Worm (Caenorhabditis elegans) whole organism, young adult: ENCODE results near the gene Y66H1A.5.

Experiments used
- B0035.1 ChIP-seq: sonication (generic microtip); optimal IDR thresholded peaks from 2 replicates; lab custom pipeline; 2016; ENCODE audit warnings: missing genetic modification characterization, mild to moderate bottlenecking, missing compliant biosample characterization, missing genotype, missing genetic modification reagents
- B0336.3 ChIP-seq: fragments of 200-800 bp; sonication (Bioruptor generic); IDR thresholded peaks from 2 replicates; pipeline ENCODE4 v1.3.6; 2022; ENCODE audit warnings: missing genetic modification characterization, missing compliant biosample characterization
- D2030.7 ChIP-seq: fragments of 200-800 bp; sonication (Bioruptor generic); IDR thresholded peaks from 2 replicates; pipeline ENCODE4 v1.3.6; 2022; ENCODE audit warnings: missing genetic modification reagents, missing genetic modification characterization, missing compliant biosample characterization
- F22D6.2 ChIP-seq: sonication (generic microtip); optimal IDR thresholded peaks from 2 replicates; lab custom pipeline; 2016; ENCODE audit warnings: mild to moderate bottlenecking, missing genetic modification characterization, missing compliant biosample characterization
- F37B4.10 ChIP-seq: fragments of 200-800 bp; sonication (Bioruptor generic); IDR thresholded peaks from 2 replicates; pipeline ENCODE4 v1.3.6; 2022; ENCODE audit warnings: missing genetic modification characterization, missing compliant biosample characterization
- F57C9.4 ChIP-seq: sonication (generic microtip); optimal IDR thresholded peaks from 2 replicates; lab custom pipeline; 2017; ENCODE audit warnings: mild to moderate bottlenecking, missing genetic modification characterization, missing compliant biosample characterization
- T26A5.8 ChIP-seq: sonication (generic microtip); optimal IDR thresholded peaks from 2 replicates; lab custom pipeline; 2016; ENCODE audit warnings: missing genetic modification characterization, missing compliant biosample characterization
- Y79H2A.3 ChIP-seq: fragments of 200-800 bp; sonication (Bioruptor generic); conservative IDR thresholded peaks from 2 replicates; pipeline ENCODE4 v1.3.6; 2022; ENCODE audit warnings: missing genetic modification reagents, missing genetic modification characterization, missing compliant biosample characterization
- Y95B8A.8 ChIP-seq: fragments of 200-800 bp; sonication (Bioruptor generic); IDR thresholded peaks from 2 replicates; pipeline ENCODE4 v1.3.6; 2022; ENCODE audit warnings: missing genetic modification reagents, missing genetic modification characterization, missing compliant biosample characterization
- ZK185.1 ChIP-seq: sonication (generic microtip); optimal IDR thresholded peaks from 2 replicates; lab custom pipeline; 2016; ENCODE audit warnings: mild to moderate bottlenecking, missing genetic modification characterization, missing compliant biosample characterization; ENCODE audit not compliant: poor library complexity, severe bottlenecking
- akir-1 ChIP-seq: fragments of 200-800 bp; sonication (Bioruptor generic); optimal IDR thresholded peaks from 2 replicates; lab custom pipeline; 2018; ENCODE audit warnings: mild to moderate bottlenecking, missing genetic modification characterization, moderate library complexity, missing compliant biosample characterization
- bed-2 ChIP-seq: fragments of 200-800 bp; sonication (Bioruptor generic); IDR thresholded peaks from 2 replicates; pipeline ENCODE4 v1.3.6; 2022; ENCODE audit warnings: missing genetic modification reagents, missing genetic modification characterization, missing compliant biosample characterization
- ccch-3 ChIP-seq: fragments of 200-800 bp; sonication (Bioruptor generic); optimal IDR thresholded peaks from 2 replicates; lab custom pipeline; 2018; ENCODE audit warnings: mild to moderate bottlenecking, missing genetic modification characterization, missing compliant biosample characterization
- cebp-2 ChIP-seq: fragments of 200-800 bp; sonication (Bioruptor generic); IDR thresholded peaks from 2 replicates; pipeline ENCODE4 v1.3.6; 2022; ENCODE audit warnings: missing genetic modification characterization, missing compliant biosample characterization
- ceh-100 ChIP-seq: fragments of 200-800 bp; sonication (Bioruptor generic); IDR thresholded peaks from 2 replicates; pipeline ENCODE4 v1.3.6; 2022; ENCODE audit warnings: missing genetic modification reagents, missing genetic modification characterization, missing compliant biosample characterization
- ceh-58 ChIP-seq: fragments of 200-800 bp; sonication (Bioruptor generic); IDR thresholded peaks from 2 replicates; pipeline ENCODE4 v1.3.6; 2022; ENCODE audit warnings: missing genetic modification characterization, missing compliant biosample characterization
- chd-7 ChIP-seq: sonication (generic microtip); optimal IDR thresholded peaks from 2 replicates; lab custom pipeline; 2016; ENCODE audit warnings: mild to moderate bottlenecking, missing genetic modification characterization, moderate library complexity, missing compliant biosample characterization
- die-1 ChIP-seq: sonication (generic microtip); optimal IDR thresholded peaks from 2 replicates; lab custom pipeline; 2016; ENCODE audit warnings: missing genotype, mild to moderate bottlenecking, missing genetic modification characterization, missing compliant biosample characterization
- dox-1 ChIP-seq: fragments of 200-800 bp; sonication (Bioruptor generic); IDR thresholded peaks from 2 replicates; pipeline ENCODE4 v1.3.6; 2022; ENCODE audit warnings: missing genetic modification reagents, missing genetic modification characterization, missing compliant biosample characterization
- dpff-1 ChIP-seq: sonication (generic microtip); optimal IDR thresholded peaks from 2 replicates; lab custom pipeline; 2017; ENCODE audit warnings: mild to moderate bottlenecking, missing genetic modification characterization, missing compliant biosample characterization
- egrh-3 ChIP-seq: fragments of 200-800 bp; sonication (Bioruptor generic); IDR thresholded peaks from 2 replicates; pipeline ENCODE4 v1.3.6; 2022; ENCODE audit warnings: missing genetic modification reagents, missing genetic modification characterization, missing compliant biosample characterization
- hmg-20 ChIP-seq: fragments of 200-800 bp; sonication (Bioruptor generic); IDR thresholded peaks from 2 replicates; pipeline ENCODE4 v1.3.6; 2022; ENCODE audit warnings: missing genetic modification reagents, missing genetic modification characterization, missing compliant biosample characterization
- hrde-1 ChIP-seq: sonication (generic microtip); optimal IDR thresholded peaks from 2 replicates; lab custom pipeline; 2016; ENCODE audit warnings: missing genetic modification characterization, mild to moderate bottlenecking, missing compliant biosample characterization, moderate library complexity, missing genotype, missing genetic modification reagents, borderline replicate concordance
- hsf-1 ChIP-seq: fragments of 200-800 bp; sonication (Bioruptor generic); IDR thresholded peaks from 2 replicates; pipeline ENCODE4 v1.3.6; 2022; ENCODE audit warnings: missing genetic modification reagents, missing genetic modification characterization, missing compliant biosample characterization
- let-526 ChIP-seq: fragments of 200-800 bp; sonication (Bioruptor generic); IDR thresholded peaks from 2 replicates; pipeline ENCODE4 v1.3.6; 2022; ENCODE audit warnings: missing genetic modification reagents, missing genetic modification characterization, missing compliant biosample characterization
- lir-1 ChIP-seq: fragments of 200-800 bp; sonication (Bioruptor generic); conservative IDR thresholded peaks from 2 replicates; pipeline ENCODE4 v1.3.6; 2022; ENCODE audit warnings: missing genetic modification reagents, missing genetic modification characterization, missing compliant biosample characterization
- lsl-1 ChIP-seq: fragments of 200-800 bp; sonication (Bioruptor generic); optimal IDR thresholded peaks from 2 replicates; lab custom pipeline; 2018; ENCODE audit warnings: mild to moderate bottlenecking, missing genetic modification characterization, moderate library complexity, missing compliant biosample characterization
- madf-3 ChIP-seq: fragments of 200-800 bp; sonication (Bioruptor generic); IDR thresholded peaks from 2 replicates; pipeline ENCODE4 v1.3.6; 2022; ENCODE audit warnings: missing genetic modification reagents, missing genetic modification characterization, missing compliant biosample characterization
- madf-6 ChIP-seq: fragments of 200-800 bp; sonication (Bioruptor generic); IDR thresholded peaks from 2 replicates; pipeline ENCODE4 v1.3.6; 2022; ENCODE audit warnings: missing genetic modification reagents, missing genetic modification characterization, missing compliant biosample characterization
- mcd-1 ChIP-seq: fragments of 200-800 bp; sonication (Bioruptor generic); IDR thresholded peaks from 2 replicates; pipeline ENCODE4 v1.3.6; 2022; ENCODE audit warnings: missing genetic modification reagents, missing genetic modification characterization, missing compliant biosample characterization
- nfya-1 ChIP-seq: sonication (generic microtip); optimal IDR thresholded peaks from 2 replicates; lab custom pipeline; 2017; ENCODE audit warnings: antibody characterized with exemption, missing compliant biosample characterization, missing genetic modification characterization, borderline replicate concordance; ENCODE audit not compliant: insufficient read depth
- nfya-2 ChIP-seq: fragments of 200-800 bp; sonication (Bioruptor generic); IDR thresholded peaks from 2 replicates; pipeline ENCODE4 v1.3.6; 2022; ENCODE audit warnings: missing genetic modification reagents, missing genetic modification characterization, missing compliant biosample characterization
- nhr-179 ChIP-seq: sonication (generic microtip); optimal IDR thresholded peaks from 2 replicates; lab custom pipeline; 2016; ENCODE audit warnings: mild to moderate bottlenecking, missing genetic modification characterization, missing compliant biosample characterization
- nhr-90 ChIP-seq: sonication (generic microtip); optimal IDR thresholded peaks from 2 replicates; lab custom pipeline; 2016; ENCODE audit warnings: missing genotype, mild to moderate bottlenecking, missing genetic modification characterization, missing compliant biosample characterization
- pbrm-1 ChIP-seq: fragments of 200-800 bp; sonication (Bioruptor generic); IDR thresholded peaks from 2 replicates; pipeline ENCODE4 v1.3.6; 2022; ENCODE audit warnings: missing genetic modification reagents, missing genetic modification characterization, missing compliant biosample characterization
- rcor-1 ChIP-seq: fragments of 200-800 bp; sonication (Bioruptor generic); IDR thresholded peaks from 2 replicates; pipeline ENCODE4 v1.3.6; 2022; ENCODE audit warnings: missing genetic modification reagents, missing genetic modification characterization, missing compliant biosample characterization
- snpc-3.4 ChIP-seq: sonication (generic microtip); optimal IDR thresholded peaks from 2 replicates; lab custom pipeline; 2017; ENCODE audit warnings: missing genetic modification characterization, mild to moderate bottlenecking, missing compliant biosample characterization, antibody characterized with exemption, moderate library complexity, missing genotype, missing genetic modification reagents
- somi-1 ChIP-seq: fragments of 200-800 bp; sonication (Bioruptor generic); optimal IDR thresholded peaks from 2 replicates; lab custom pipeline; 2018; ENCODE audit warnings: mild to moderate bottlenecking, missing genetic modification characterization, missing compliant biosample characterization
- unc-130 ChIP-seq: sonication (generic microtip); optimal IDR thresholded peaks from 2 replicates; lab custom pipeline; 2016; ENCODE audit warnings: missing genetic modification reagents, missing genetic modification characterization, missing compliant biosample characterization
- xnd-1 ChIP-seq: sonication (generic microtip); optimal IDR thresholded peaks from 2 replicates; lab custom pipeline; 2016; ENCODE audit warnings: missing genotype, missing genetic modification reagents, missing genetic modification characterization, missing compliant biosample characterization
- zim-3 ChIP-seq: sonication (generic microtip); optimal IDR thresholded peaks from 2 replicates; lab custom pipeline; 2017; ENCODE audit warnings: mild to moderate bottlenecking, missing genetic modification characterization, moderate library complexity, missing compliant biosample characterization
- ztf-22 ChIP-seq: fragments of 200-800 bp; sonication (Bioruptor generic); optimal IDR thresholded peaks from 2 replicates; lab custom pipeline; 2018; ENCODE audit warnings: mild to moderate bottlenecking, missing genetic modification characterization, moderate library complexity, missing compliant biosample characterization
- ztf-26 ChIP-seq: sonication (generic microtip); optimal IDR thresholded peaks from 2 replicates; lab custom pipeline; 2017; ENCODE audit warnings: missing genetic modification characterization, missing compliant biosample characterization
- ztf-28 ChIP-seq: fragments of 200-800 bp; sonication (Bioruptor generic); IDR thresholded peaks from 2 replicates; pipeline ENCODE4 v1.3.6; 2022; ENCODE audit warnings: missing genetic modification reagents, missing genetic modification characterization, missing compliant biosample characterization
- ztf-3 ChIP-seq: fragments of 200-800 bp; sonication (Bioruptor generic); optimal IDR thresholded peaks from 2 replicates; lab custom pipeline; 2018; ENCODE audit warnings: mild to moderate bottlenecking, missing genetic modification characterization, missing compliant biosample characterization

Gene Y66H1A.5

DNA sequence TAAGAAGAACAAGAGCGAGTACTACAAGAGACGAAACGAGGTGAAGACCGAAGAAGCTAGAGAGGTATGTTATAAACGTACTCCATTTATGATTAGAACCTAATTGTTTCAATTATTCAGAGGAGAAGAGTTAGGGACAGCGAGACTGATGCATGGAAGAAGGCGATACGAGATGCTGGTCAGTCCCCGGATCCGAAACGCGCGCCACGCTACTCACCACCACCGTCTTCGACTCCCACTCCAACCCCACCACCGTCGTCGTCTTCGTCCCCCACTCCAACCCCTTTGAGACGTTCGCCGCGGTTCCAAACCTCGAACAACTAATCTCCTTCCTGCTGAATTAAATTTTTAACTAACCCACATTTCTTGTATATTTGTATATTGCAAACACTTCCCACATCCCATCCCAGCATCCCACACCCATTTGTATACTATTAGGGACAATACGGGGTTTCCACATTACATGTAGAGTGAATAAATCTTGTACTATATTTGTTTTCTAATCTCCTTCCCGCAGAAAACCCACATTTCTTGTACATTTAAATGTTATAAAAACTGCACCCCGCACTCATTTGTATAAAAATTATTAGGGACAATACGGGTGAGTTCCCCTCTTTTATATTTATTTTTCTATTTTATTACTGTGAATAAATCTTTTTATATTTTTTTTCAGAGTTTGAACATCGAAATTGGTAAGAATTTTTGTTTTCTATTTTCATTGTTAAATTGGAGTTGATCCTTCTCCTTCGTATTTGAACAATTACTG, 41.5 kb downstream of the Y66H1A.5 start (continued):
- TF ChIP-seq B0336.3 (GFP tag; lab: Robert Waterston, UW) (no peak), somi-1 (GFP tag; lab: Kevin White, UChicago) (no peak), mcd-1 (GFP tag; lab: Robert Waterston, UW) (no peak), unc-130 (no peak), ztf-3 (GFP tag; lab: Kevin White, UChicago) (no peak), egrh-3 (peak; percentile 61; the same call in 1 of the 2 replicates), die-1 (no peak), zim-3 (tag; lab: Kevin White, UChicago) (no peak), nfya-1 (tag; lab: Kevin White, UChicago) (no peak), F22D6.2 (tag; lab: Kevin White, UChicago) (no peak), hsf-1 (0 out of 2 replicates have a peak, but pooled peaks have one; percentile 44), madf-6 (GFP tag; lab: Robert Waterston, UW) (peak; percentile 25; the same call in 1 of the 2 replicates), akir-1 (GFP tag; lab: Kevin White, UChicago) (no peak), nhr-90 (tag; lab: Kevin White, UChicago) (no peak), xnd-1 (tag; lab: Kevin White, UChicago) (no peak), ceh-100 (GFP tag; lab: Robert Waterston, UW) (0 out of 2 replicates have a peak, but pooled peaks have one; percentile 14)
- TF ChIP-seq, all 124 proteins: peak for 15

DNA sequence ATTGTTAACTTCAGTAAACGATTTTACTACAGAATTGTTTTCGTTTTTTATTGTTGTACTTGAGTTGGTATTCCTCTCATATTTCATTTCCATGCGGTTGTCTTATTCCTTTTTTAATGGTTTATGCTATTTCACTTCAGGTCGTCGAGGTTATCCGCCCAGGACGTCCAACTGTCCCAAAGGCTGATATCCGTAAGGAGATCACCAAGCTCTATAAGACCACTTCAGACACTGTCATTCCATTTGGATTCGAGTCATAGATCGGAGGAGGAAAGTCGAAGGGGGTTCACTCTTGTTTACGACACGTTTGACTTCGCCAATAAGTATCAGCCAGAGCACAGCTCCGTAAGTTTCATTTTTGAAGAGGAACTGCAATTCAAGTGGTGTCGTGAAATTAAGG, 42.4 kb downstream of the Y66H1A.5 start, which contains the start of gene T07A9.14:
TSS of gene T07A9.14 (plus strand) at position 124 of the 400 bp plus-strand sequence.
- TF ChIP-seq chd-7 (tag; lab: Kevin White, UChicago): no peak
- no peak for TF ChIP-seq die-1
- no peak for TF ChIP-seq ccch-3 (GFP tag; lab: Kevin White, UChicago)
- no peak for TF ChIP-seq ZK185.1 (tag; lab: Kevin White, UChicago)
- TF ChIP-seq Y95B8A.8: no peak
- 0 out of 2 replicates have a peak, but pooled peaks have one; percentile 8 for TF ChIP-seq nfya-2 (GFP tag; lab: Robert Waterston, UW)
- no peak for TF ChIP-seq let-526 (GFP tag; lab: Robert Waterston, UW)
- TF ChIP-seq madf-3 (GFP tag; lab: Robert Waterston, UW): peak; percentile 88
- TF ChIP-seq F37B4.10 (GFP tag; lab: Robert Waterston, UW): no peak
- TF ChIP-seq Y79H2A.3 (GFP tag; lab: Robert Waterston, UW): no peak
- peak; percentile 64; the same call in 1 of the 2 replicates for TF ChIP-seq cebp-2 (GFP tag; lab: Robert Waterston, UW)
- peak; percentile 43; the same call in 1 of the 2 replicates for TF ChIP-seq rcor-1 (GFP tag; lab: Robert Waterston, UW)
- TF ChIP-seq F57C9.4 (tag; lab: Kevin White, UChicago): no peak
- TF ChIP-seq D2030.7: no peak
- TF ChIP-seq lir-1 (GFP tag; lab: Robert Waterston, UW): no peak
- no peak for TF ChIP-seq ztf-22
- peak; percentile 69 for TF ChIP-seq hrde-1 (tag; lab: Kevin White, UChicago)
- TF ChIP-seq ztf-28 (GFP tag; lab: Robert Waterston, UW): no peak
- TF ChIP-seq B0035.1 (tag; lab: Kevin White, UChicago): no peak
- TF ChIP-seq nhr-90 (tag; lab: Kevin White, UChicago): no peak
- TF ChIP-seq ztf-26: no peak
- TF ChIP-seq dox-1: no peak
- TF ChIP-seq bed-2 (GFP tag; lab: Robert Waterston, UW): no peak
- no peak for TF ChIP-seq egrh-3
- TF ChIP-seq snpc-3.4 (tag; lab: Kevin White, UChicago): no peak
- TF ChIP-seq ceh-58 (GFP tag; lab: Robert Waterston, UW): no peak
- no peak for TF ChIP-seq lsl-1 (GFP tag; lab: Kevin White, UChicago)
- TF ChIP-seq T26A5.8 (tag; lab: Kevin White, UChicago): no peak
- TF ChIP-seq hmg-20 (GFP tag; lab: Robert Waterston, UW): no peak
- TF ChIP-seq B0336.3 (GFP tag; lab: Robert Waterston, UW): peak; percentile 64; the same call in 1 of the 2 replicates
- no peak for TF ChIP-seq pbrm-1 (GFP tag; lab: Robert Waterston, UW)
- no peak for TF ChIP-seq nhr-179
- TF ChIP-seq F22D6.2 (tag; lab: Kevin White, UChicago): no peak
- no peak for TF ChIP-seq dpff-1 (tag; lab: Kevin White, UChicago)
